Worm (Caenorhabditis elegans) whole organism, mixed stage, embryonic: ENCODE data around the gene gcy-22.

Experiments
- ceh-83 ChIP-seq: fragments of 200-800 bp; sonication (Bioruptor generic); optimal IDR thresholded peaks from 2 replicates; lab custom pipeline; 2018; ENCODE audit warnings: mild to moderate bottlenecking, missing genetic modification characterization, missing compliant biosample characterization
- ces-1 ChIP-seq: fragments of 150-350 bp; optimal IDR thresholded peaks from 2 replicates; lab custom pipeline; 2014; ENCODE audit warnings: missing biosample characterization, missing genetic modification reagents, missing genetic modification characterization
- mep-1 ChIP-seq: fragments of 150-350 bp; optimal IDR thresholded peaks from 2 replicates; lab custom pipeline; 2017; ENCODE audit warnings: missing biosample characterization, missing genetic modification reagents, missing genetic modification characterization, inconsistent platforms
- nhr-12 ChIP-seq: fragments of 150-350 bp; optimal IDR thresholded peaks from 2 replicates; lab custom pipeline; 2014; ENCODE audit warnings: missing biosample characterization, missing genetic modification characterization
- unc-39 ChIP-seq: fragments of 150-350 bp; optimal IDR thresholded peaks from 2 replicates; lab custom pipeline; 2014; ENCODE audit warnings: missing biosample characterization, missing genetic modification characterization
- ztf-11 ChIP-seq: fragments of 150-350 bp; optimal IDR thresholded peaks from 2 replicates; lab custom pipeline; 2014; ENCODE audit warnings: missing biosample characterization, missing genetic modification characterization

- TF ChIP-seq nhr-12 (tag; lab: Kevin White, UChicago): no peak
- TF ChIP-seq ces-1 (GFP tag; lab: Kevin White, UChicago): no peak
- TF ChIP-seq mep-1: no peak
- no peak for TF ChIP-seq unc-39 (tag; lab: Kevin White, UChicago)
- no peak for TF ChIP-seq ztf-11 (tag; lab: Kevin White, UChicago)
- no peak for TF ChIP-seq ceh-83
Observed at ce11 chrV:20838565-20838964, 13.7 kb upstream of the gcy-22 start, which contains the start of gene exos-7.
